Fruit fly (Drosophila melanogaster) whole organism, prepupa: Measurements from ENCODE around the gene kibra.

ENCODE experiments used
- Blimp-1 ChIP-seq: fragments of 200-800 bp; sonication (Bioruptor generic); optimal IDR thresholded peaks from 3 replicates; lab custom pipeline; 2017; ENCODE audit warnings: missing biosample characterization, missing genetic modification characterization, mild to moderate bottlenecking, moderate library complexity, missing genetic modification reagents
- CG1621 ChIP-seq: fragments of 200-800 bp; sonication (Bioruptor generic); optimal IDR thresholded peaks from 3 replicates; lab custom pipeline; 2018; ENCODE audit warnings: missing biosample characterization, mild to moderate bottlenecking, missing genetic modification characterization
- CG3032 ChIP-seq: fragments of 200-800 bp; optimal IDR thresholded peaks from 2 replicates; lab custom pipeline; 2019; ENCODE audit warnings: missing biosample characterization, mild to moderate bottlenecking, missing genetic modification characterization, moderate library complexity
- CG31627 ChIP-seq: fragments of 200-800 bp; sonication (Bioruptor generic); optimal IDR thresholded peaks from 3 replicates; lab custom pipeline; 2016; ENCODE audit warnings: missing biosample characterization, missing genetic modification characterization
- CG32006 ChIP-seq: fragments of 200-800 bp; sonication (Bioruptor generic); optimal IDR thresholded peaks from 3 replicates; lab custom pipeline; 2017; ENCODE audit warnings: missing biosample characterization, mild to moderate bottlenecking, missing genetic modification characterization
- CG3919 ChIP-seq: fragments of 200-800 bp; sonication (Bioruptor generic); optimal IDR thresholded peaks from 3 replicates; lab custom pipeline; 2016; ENCODE audit warnings: missing biosample characterization, missing genetic modification characterization
- CG4318 ChIP-seq: fragments of 200-800 bp; sonication (Bioruptor generic); optimal IDR thresholded peaks from 3 replicates; lab custom pipeline; 2017; ENCODE audit warnings: missing biosample characterization, mild to moderate bottlenecking, missing genetic modification characterization
- CG6276 ChIP-seq: fragments of 200-800 bp; sonication (Bioruptor generic); optimal IDR thresholded peaks from 2 replicates; lab custom pipeline; 2017; ENCODE audit warnings: missing biosample characterization, mild to moderate bottlenecking, missing genetic modification characterization
- CG6792 ChIP-seq: fragments of 200-800 bp; sonication (Bioruptor generic); optimal IDR thresholded peaks from 3 replicates; lab custom pipeline; 2016; ENCODE audit warnings: missing biosample characterization, missing genetic modification characterization
- CG6808 ChIP-seq: fragments of 200-800 bp; sonication (Bioruptor generic); optimal IDR thresholded peaks from 3 replicates; lab custom pipeline; 2017; ENCODE audit warnings: missing biosample characterization, missing genetic modification characterization, mild to moderate bottlenecking, moderate library complexity, missing genetic modification reagents
- CG6854 ChIP-seq: fragments of 200-800 bp; sonication (Bioruptor generic); optimal IDR thresholded peaks from 2 replicates; lab custom pipeline; 2017; ENCODE audit warnings: missing biosample characterization, mild to moderate bottlenecking, missing genetic modification characterization
- CG7368 ChIP-seq: fragments of 200-800 bp; sonication (Bioruptor generic); optimal IDR thresholded peaks from 3 replicates; lab custom pipeline; 2016; ENCODE audit warnings: missing biosample characterization, missing genetic modification characterization
- CG8319 ChIP-seq: fragments of 200-800 bp; sonication (Bioruptor generic); optimal IDR thresholded peaks from 3 replicates; lab custom pipeline; 2016; ENCODE audit warnings: missing biosample characterization, missing genetic modification characterization
- CG9139 ChIP-seq: fragments of 200-800 bp; sonication (Bioruptor generic); optimal IDR thresholded peaks from 3 replicates; lab custom pipeline; 2017; ENCODE audit warnings: missing biosample characterization, mild to moderate bottlenecking, missing genetic modification characterization
- Gug ChIP-seq: fragments of 200-800 bp; sonication (Bioruptor generic); IDR thresholded peaks from 2 replicates; pipeline ENCODE4 v1.3.6; 2022; ENCODE audit warnings: missing biosample characterization, missing genetic modification characterization
- Hr39 ChIP-seq: fragments of 200-800 bp; sonication (Bioruptor generic); optimal IDR thresholded peaks from 2 replicates; lab custom pipeline; 2016; ENCODE audit warnings: missing biosample characterization, missing genetic modification characterization
- Hr4 ChIP-seq: fragments of 200-800 bp; sonication (Bioruptor generic); optimal IDR thresholded peaks from 3 replicates; lab custom pipeline; 2016; ENCODE audit warnings: missing biosample characterization, missing genetic modification characterization
- Lpt ChIP-seq: fragments of 200-800 bp; sonication (Bioruptor generic); optimal IDR thresholded peaks from 3 replicates; lab custom pipeline; 2016; ENCODE audit warnings: missing biosample characterization, missing genetic modification characterization
- Met ChIP-seq: fragments of 200-800 bp; sonication (Bioruptor generic); optimal IDR thresholded peaks from 3 replicates; lab custom pipeline; 2016; ENCODE audit warnings: missing biosample characterization, missing genetic modification characterization
- achi ChIP-seq: fragments of 200-800 bp; sonication (Bioruptor generic); optimal IDR thresholded peaks from 3 replicates; lab custom pipeline; 2016; ENCODE audit warnings: missing biosample characterization, missing genetic modification characterization
- acj6 ChIP-seq: fragments of 200-800 bp; sonication (Bioruptor generic); optimal IDR thresholded peaks from 3 replicates; lab custom pipeline; 2016; ENCODE audit warnings: missing biosample characterization, missing genetic modification characterization
- cyc ChIP-seq: fragments of 200-800 bp; sonication (Bioruptor generic); optimal IDR thresholded peaks from 3 replicates; lab custom pipeline; 2016; ENCODE audit warnings: missing biosample characterization, missing genetic modification characterization
- dac ChIP-seq: fragments of 200-800 bp; sonication (Bioruptor generic); optimal IDR thresholded peaks from 2 replicates; lab custom pipeline; 2017; ENCODE audit warnings: missing biosample characterization, mild to moderate bottlenecking, missing genetic modification characterization
- dsx ChIP-seq: fragments of 200-800 bp; optimal IDR thresholded peaks from 3 replicates; lab custom pipeline; 2019; ENCODE audit warnings: missing biosample characterization, mild to moderate bottlenecking, missing genetic modification characterization, moderate library complexity; ENCODE audit not compliant: poor library complexity, severe bottlenecking
- eg ChIP-seq: fragments of 200-800 bp; sonication (Bioruptor generic); IDR thresholded peaks from 3 replicates; pipeline ENCODE4 v1.3.6; 2022; ENCODE audit warnings: missing biosample characterization, missing genetic modification characterization
- fkh ChIP-seq: fragments of 200-800 bp; sonication (Bioruptor generic); optimal IDR thresholded peaks from 3 replicates; lab custom pipeline; 2017; ENCODE audit warnings: missing biosample characterization, mild to moderate bottlenecking, missing genetic modification characterization, moderate library complexity
- pdm3 ChIP-seq: fragments of 200-800 bp; sonication (Bioruptor generic); optimal IDR thresholded peaks from 3 replicates; lab custom pipeline; 2016; ENCODE audit warnings: missing biosample characterization, missing genetic modification characterization
- ss ChIP-seq, 2 experiments: fragments of 200-800 bp; sonication (Bioruptor generic); optimal IDR thresholded peaks; 2 replicates in 1 of 2; 3 replicates in 1 of 2; lab custom pipeline; 2017 to 2018; ENCODE audit warnings: mild to moderate bottlenecking in 2 of 2, missing biosample characterization in 2 of 2, missing genetic modification characterization in 2 of 2, moderate library complexity in 1 of 2
- topi ChIP-seq: fragments of 200-800 bp; sonication (Bioruptor generic); optimal IDR thresholded peaks from 3 replicates; lab custom pipeline; 2016; ENCODE audit warnings: missing biosample characterization, missing genetic modification characterization
- vri ChIP-seq: fragments of 200-800 bp; sonication (Bioruptor generic); optimal IDR thresholded peaks from 3 replicates; lab custom pipeline; 2016; ENCODE audit warnings: missing biosample characterization, mild to moderate bottlenecking, missing genetic modification characterization

The kibra gene

dm6 chr3R:14649307-14650239 lies 74.5 kb downstream of the kibra start (continued):
- TF ChIP-seq Met (GFP tag; lab: Kevin White, UChicago) = peak; percentile 92
- peak; percentile 64 for TF ChIP-seq dsx (GFP tag; lab: Kevin White, UChicago)
- TF ChIP-seq CG32006 (GFP tag; lab: Kevin White, UChicago) = peak; percentile 94
- peak; percentile 83 for TF ChIP-seq eg (GFP tag; lab: Robert Waterston, UW)
- peak; percentile 69 for TF ChIP-seq CG3919
- peak; percentile 75 for TF ChIP-seq dac (GFP tag; lab: Kevin White, UChicago)
- TF ChIP-seq achi (GFP tag; lab: Kevin White, UChicago) = peak; percentile 81
- TF ChIP-seq pdm3 (GFP tag; lab: Kevin White, UChicago) = peak; percentile 82
- TF ChIP-seq CG6276 (GFP tag; lab: Kevin White, UChicago) = peak; percentile 85
- peak; percentile 50 for TF ChIP-seq CG7368
- peak; percentile 84 for TF ChIP-seq CG6792 (GFP tag; lab: Kevin White, UChicago)
- TF ChIP-seq topi = peak; percentile 87
- peak; percentile 74 for TF ChIP-seq cyc (GFP tag; lab: Kevin White, UChicago)
- TF ChIP-seq CG3032 (tag; lab: Kevin White, UChicago) = peak; percentile 70
- TF ChIP-seq fkh (GFP tag; lab: Kevin White, UChicago) = peak; percentile 61
- peak; percentile 25 for TF ChIP-seq CG6808 (GFP tag; lab: Kevin White, UChicago)
- TF ChIP-seq CG1621 (tag; lab: Kevin White, UChicago) = peak; percentile 58
- peak; percentile 81 for TF ChIP-seq Hr39 (GFP tag; lab: Kevin White, UChicago)
- no peak for TF ChIP-seq CG9139 (GFP tag; lab: Kevin White, UChicago)
- peak; percentile 90 for TF ChIP-seq vri (GFP tag; lab: Kevin White, UChicago)
- peak; percentile 72 for TF ChIP-seq Lpt (GFP tag; lab: Kevin White, UChicago)
- peak; percentile 55 for TF ChIP-seq CG8319 (GFP tag; lab: Kevin White, UChicago)
- TF ChIP-seq Blimp-1 (GFP tag; lab: Kevin White, UChicago) = peak; percentile 55
- peak; percentile 92 for TF ChIP-seq Hr4 (GFP tag; lab: Kevin White, UChicago)
- peak in 1 of 2 experiments; percentile 23 for TF ChIP-seq ss (GFP tag; optimal IDR thresholded peaks at IDR 0.05; lab: Kevin White, UChicago)
- peak; percentile 73 for TF ChIP-seq CG6854 (GFP tag; lab: Kevin White, UChicago)
- peak; percentile 77 for TF ChIP-seq acj6
- no peak for TF ChIP-seq CG4318
- peak; percentile 76 for TF ChIP-seq Gug
- peak; percentile 85 for TF ChIP-seq CG31627 (GFP tag; lab: Kevin White, UChicago)
